Fruit fly (Drosophila melanogaster) whole organism, embryonic: ENCODE measurements around the gene Ugt305A1.

Experiments
- Bgb ChIP-seq: fragments of 200-800 bp; sonication (Bioruptor generic); IDR thresholded peaks from 2 replicates; pipeline ENCODE4 v1.3.6; 2022; ENCODE audit warnings: missing biosample characterization, missing genetic modification characterization; ENCODE audit not compliant: partially characterized antibody
- CG13287 ChIP-seq: fragments of 200-800 bp; sonication (Bioruptor generic); IDR thresholded peaks from 2 replicates; pipeline ENCODE4 v1.3.6; 2022; ENCODE audit warnings: missing biosample characterization, missing genetic modification characterization; ENCODE audit not compliant: partially characterized antibody
- CG14667 ChIP-seq: fragments of 200-800 bp; sonication (Bioruptor generic); IDR thresholded peaks from 2 replicates; pipeline ENCODE4 v1.3.6; 2022; ENCODE audit warnings: missing biosample characterization, missing genetic modification characterization
- CG1832 ChIP-seq: fragments of 200-800 bp; sonication (Bioruptor generic); optimal IDR thresholded peaks from 2 replicates; lab custom pipeline; 2017; ENCODE audit warnings: missing biosample characterization, mild to moderate bottlenecking, missing genetic modification characterization, inconsistent platforms
- CG2199 ChIP-seq: fragments of 200-800 bp; sonication (Bioruptor generic); IDR thresholded peaks from 3 replicates; pipeline ENCODE4 v1.3.6; 2022; ENCODE audit warnings: missing biosample characterization, missing genetic modification characterization
- CG30020 ChIP-seq: fragments of 200-800 bp; optimal IDR thresholded peaks from 2 replicates; lab custom pipeline; 2019; ENCODE audit warnings: missing biosample characterization, mild to moderate bottlenecking, missing genetic modification characterization, moderate library complexity
- CG3163 ChIP-seq: fragments of 200-800 bp; sonication (Bioruptor generic); optimal IDR thresholded peaks from 3 replicates; lab custom pipeline; 2016; ENCODE audit warnings: missing biosample characterization, missing genetic modification characterization
- CG32767 ChIP-seq: fragments of 200-800 bp; sonication (Bioruptor generic); IDR thresholded peaks from 2 replicates; pipeline ENCODE4 v1.3.6; 2022; ENCODE audit warnings: missing biosample characterization, missing genetic modification characterization
- CG3726 ChIP-seq: fragments of 200-800 bp; sonication (Bioruptor generic); IDR thresholded peaks from 3 replicates; pipeline ENCODE4, ENCODE4 v1.3.6; 2022; ENCODE audit warnings: missing biosample characterization, missing genetic modification characterization
- CG4282 ChIP-seq: fragments of 200-800 bp; sonication (Bioruptor generic); optimal IDR thresholded peaks from 2 replicates; lab custom pipeline; 2016; ENCODE audit warnings: missing biosample characterization, missing genetic modification characterization
- CG4328 ChIP-seq: fragments of 200-800 bp; sonication (Bioruptor generic); optimal IDR thresholded peaks from 3 replicates; lab custom pipeline; 2017; ENCODE audit warnings: missing biosample characterization, missing genetic modification reagents, missing genetic modification characterization
- CG8089 ChIP-seq: fragments of 200-800 bp; sonication (Bioruptor generic); optimal IDR thresholded peaks from 3 replicates; lab custom pipeline; 2016; ENCODE audit warnings: missing biosample characterization, missing genetic modification characterization
- CG8290 ChIP-seq, 3 experiments: fragments of 200-800 bp; sonication (Bioruptor generic); optimal IDR thresholded peaks; 2 replicates each; lab custom pipeline; 2016 to 2019; ENCODE audit warnings: missing biosample characterization in 3 of 3, missing genetic modification characterization in 3 of 3, mild to moderate bottlenecking in 2 of 3, moderate library complexity in 1 of 3
- CG9817 ChIP-seq: fragments of 200-800 bp; sonication (Bioruptor generic); optimal IDR thresholded peaks from 2 replicates; lab custom pipeline; 2018; ENCODE audit warnings: missing biosample characterization, mild to moderate bottlenecking, missing genetic modification characterization, moderate library complexity
- CrebB ChIP-seq: fragments of 200-800 bp; sonication (Bioruptor generic); optimal IDR thresholded peaks from 3 replicates; lab custom pipeline; 2018; ENCODE audit warnings: missing biosample characterization, mild to moderate bottlenecking, missing genetic modification characterization
- D ChIP-seq, 2 experiments: fragments of 200-800 bp in 1 of 2; fragments of >200 bp in 1 of 2; sonication (Bioruptor generic) in 1 of 2; optimal IDR thresholded peaks; 2 replicates in 1 of 2; 3 replicates in 1 of 2; lab custom pipeline; 2017; ENCODE audit warnings: mild to moderate bottlenecking in 1 of 2, missing biosample characterization in 1 of 2, missing genetic modification characterization in 1 of 2, missing genetic modification reagents in 1 of 2
- Dll ChIP-seq: fragments of 200-800 bp; sonication (Bioruptor generic); IDR thresholded peaks from 4 replicates; pipeline ENCODE4 v1.3.6; 2022; ENCODE audit warnings: missing biosample characterization, missing genetic modification characterization; ENCODE audit not compliant: partially characterized antibody
- GATAe ChIP-seq: fragments of 200-800 bp; sonication (Bioruptor generic); conservative IDR thresholded peaks from 2 replicates; pipeline ENCODE4 v1.3.6; 2022; ENCODE audit warnings: missing biosample characterization, missing genetic modification characterization
- Gug ChIP-seq: fragments of 200-800 bp; sonication (Bioruptor generic); IDR thresholded peaks from 4 replicates; pipeline ENCODE4 v1.3.6; 2022; ENCODE audit warnings: missing biosample characterization, missing genetic modification characterization
- H2.0 ChIP-seq: fragments of 200-800 bp; sonication (Bioruptor generic); IDR thresholded peaks from 2 replicates; pipeline ENCODE4 v1.3.6; 2022; ENCODE audit warnings: missing biosample characterization, missing genetic modification characterization
- HLHmδ ChIP-seq: fragments of 200-800 bp; sonication (Bioruptor generic); optimal IDR thresholded peaks from 2 replicates; lab custom pipeline; 2018; ENCODE audit warnings: missing biosample characterization, mild to moderate bottlenecking, missing genetic modification characterization, moderate library complexity
- HmgD ChIP-seq: fragments of 200-800 bp; sonication (Bioruptor generic); optimal IDR thresholded peaks from 3 replicates; lab custom pipeline; 2016; ENCODE audit warnings: missing biosample characterization, missing genetic modification characterization
- Jarid2 ChIP-seq: fragments of 200-800 bp; sonication (Bioruptor generic); optimal IDR thresholded peaks from 3 replicates; lab custom pipeline; 2017; ENCODE audit warnings: mild to moderate bottlenecking, missing biosample characterization, missing genetic modification reagents, missing genetic modification characterization
- MESR4 ChIP-seq: fragments of 200-800 bp; sonication (Bioruptor generic); optimal IDR thresholded peaks from 2 replicates; lab custom pipeline; 2018; ENCODE audit warnings: missing biosample characterization, mild to moderate bottlenecking, missing genetic modification characterization, moderate library complexity
- MTF-1 ChIP-seq: fragments of 200-800 bp; sonication (Bioruptor generic); optimal IDR thresholded peaks from 2 replicates; lab custom pipeline; 2018; ENCODE audit warnings: missing biosample characterization, mild to moderate bottlenecking, missing genetic modification characterization, borderline replicate concordance
- Max ChIP-seq: fragments of 200-800 bp; sonication (Bioruptor generic); optimal IDR thresholded peaks from 2 replicates; lab custom pipeline; 2016; ENCODE audit warnings: missing biosample characterization, mild to moderate bottlenecking, missing genetic modification characterization
- Med ChIP-seq: fragments of 200-800 bp; sonication (Bioruptor generic); peaks from one replicate; lab custom pipeline; 2016; ENCODE audit warnings: missing biosample characterization, missing genetic modification characterization, mild to moderate bottlenecking, inconsistent platforms, moderate library complexity
- NC2β ChIP-seq: fragments of 200-800 bp; sonication (Bioruptor generic); optimal IDR thresholded peaks from 2 replicates; lab custom pipeline; 2016; ENCODE audit warnings: missing biosample characterization, missing genetic modification characterization
- Neu2 ChIP-seq: fragments of 200-800 bp; sonication (Bioruptor generic); optimal IDR thresholded peaks from 3 replicates; lab custom pipeline; 2016; ENCODE audit warnings: missing biosample characterization, missing genetic modification characterization, borderline replicate concordance
- Opbp ChIP-seq: fragments of 200-800 bp; sonication (Bioruptor generic); IDR thresholded peaks from 3 replicates; pipeline ENCODE4 v1.3.6; 2022; ENCODE audit warnings: missing biosample characterization, missing genetic modification characterization; ENCODE audit not compliant: partially characterized antibody
- Trl ChIP-seq, 3 experiments: fragments of >200 bp in 2 of 3; fragments of 200-800 bp in 1 of 3; sonication (Bioruptor generic) in 1 of 3; optimal IDR thresholded peaks; 2 replicates in 1 of 3; 3 replicates in 2 of 3; lab custom pipeline; 2016 to 2017; ENCODE audit warnings: missing biosample characterization in 1 of 3, missing genetic modification characterization in 1 of 3
- ac ChIP-seq: fragments of 200-800 bp; sonication (Bioruptor generic); optimal IDR thresholded peaks from 3 replicates; lab custom pipeline; 2017; ENCODE audit warnings: missing biosample characterization, mild to moderate bottlenecking, missing genetic modification characterization
- al ChIP-seq: fragments of 200-800 bp; sonication (Bioruptor generic); IDR thresholded peaks from 2 replicates; pipeline ENCODE4 v1.3.6; 2022; ENCODE audit warnings: missing biosample characterization, missing genetic modification characterization
- bcd ChIP-seq: fragments of 200-800 bp; sonication (Bioruptor generic); optimal IDR thresholded peaks from 2 replicates; lab custom pipeline; 2017; ENCODE audit warnings: missing biosample characterization, mild to moderate bottlenecking, missing genetic modification characterization
- ci ChIP-seq: fragments of 200-800 bp; sonication (Bioruptor generic); IDR thresholded peaks from 3 replicates; pipeline ENCODE4 v1.3.6; 2022; ENCODE audit warnings: missing biosample characterization, missing genetic modification characterization
- exex ChIP-seq: fragments of 200-800 bp; sonication (Bioruptor generic); optimal IDR thresholded peaks from 4 replicates; lab custom pipeline; 2018; ENCODE audit warnings: missing biosample characterization, mild to moderate bottlenecking, missing genetic modification characterization, moderate library complexity
- lola ChIP-seq, 3 experiments: fragments of >200 bp in 2 of 3; fragments of 200-800 bp in 1 of 3; sonication (Bioruptor generic) in 1 of 3; optimal IDR thresholded peaks; 2 replicates each; lab custom pipeline; 2017 to 2019; ENCODE audit warnings: missing biosample characterization in 3 of 3, missing genetic modification characterization in 3 of 3, mild to moderate bottlenecking in 1 of 3, moderate library complexity in 1 of 3
- maf-S ChIP-seq: fragments of 200-800 bp; sonication (Bioruptor generic); optimal IDR thresholded peaks from 2 replicates; lab custom pipeline; 2016; ENCODE audit warnings: missing biosample characterization, missing genetic modification characterization
- onecut ChIP-seq: fragments of 200-800 bp; sonication (Bioruptor generic); IDR thresholded peaks from 2 replicates; pipeline ENCODE4 v1.3.6; 2022; ENCODE audit warnings: missing biosample characterization, missing genetic modification characterization
- pita ChIP-seq: fragments of 200-800 bp; sonication (Bioruptor generic); optimal IDR thresholded peaks from 2 replicates; lab custom pipeline; 2017; ENCODE audit warnings: missing biosample characterization, mild to moderate bottlenecking, missing genetic modification characterization
- run ChIP-seq: fragments of 200-800 bp; sonication (Bioruptor generic); optimal IDR thresholded peaks from 3 replicates; lab custom pipeline; 2018; ENCODE audit warnings: missing biosample characterization, mild to moderate bottlenecking, missing genetic modification characterization
- sob ChIP-seq: fragments of 200-800 bp; sonication (Bioruptor generic); IDR thresholded peaks from 2 replicates; pipeline ENCODE4 v1.3.6; 2022; ENCODE audit warnings: missing biosample characterization, missing genetic modification characterization
- trem ChIP-seq: fragments of 200-800 bp; optimal IDR thresholded peaks from 3 replicates; lab custom pipeline; 2019; ENCODE audit warnings: missing biosample characterization, mild to moderate bottlenecking, missing genetic modification characterization, moderate library complexity
- unpg ChIP-seq: fragments of 200-800 bp; sonication (Bioruptor generic); optimal IDR thresholded peaks from 3 replicates; lab custom pipeline; 2018; ENCODE audit warnings: missing biosample characterization, mild to moderate bottlenecking, missing genetic modification characterization, moderate library complexity
- z ChIP-seq: fragments of 200-800 bp; sonication (Bioruptor generic); IDR thresholded peaks from 3 replicates; pipeline ENCODE4 v1.3.6; 2022; ENCODE audit warnings: missing biosample characterization, missing genetic modification characterization
- zen2 ChIP-seq: fragments of 200-800 bp; sonication (Bioruptor generic); IDR thresholded peaks from 3 replicates; pipeline ENCODE4 v1.3.6; 2022; ENCODE audit warnings: missing biosample characterization, missing genetic modification characterization; ENCODE audit not compliant: partially characterized antibody

The Ugt305A1 gene

dm6 chr3L:4072717-4073116 lies 13.1 kb downstream of the Ugt305A1 start (continued):
- TF ChIP-seq CG14667 (GFP tag; lab: Robert Waterston, UW), result no peak
- no peak for TF ChIP-seq run (tag; lab: Kevin White, UChicago)
- TF ChIP-seq, all 482 proteins: peak for 6

dm6 chr3L:4073755-4074154 lies 14.2 kb downstream of the Ugt305A1 start, which contains the start of gene Faa:
Faa (minus strand) TSS chr3L:4073954.
- peak; percentile 75 for TF ChIP-seq Jarid2 (GFP tag; lab: Kevin White, UChicago)
- TF ChIP-seq CG4328, result no peak
- 0 out of 3 replicates have a peak, but pooled peaks have one; percentile 37 for TF ChIP-seq CG2199 (GFP tag; lab: Robert Waterston, UW)
- no peak for TF ChIP-seq CG3726 (GFP tag; lab: Robert Waterston, UW)
- TF ChIP-seq CrebB, result no peak
- TF ChIP-seq CG3163 (GFP tag; lab: Kevin White, UChicago), result peak; percentile 88
- TF ChIP-seq Gug (GFP tag; lab: Robert Waterston, UW), result no peak
- TF ChIP-seq CG1832 (GFP tag; lab: Kevin White, UChicago), result no peak
- TF ChIP-seq H2.0 (GFP tag; lab: Robert Waterston, UW), result no peak
- TF ChIP-seq Max (GFP tag; lab: Kevin White, UChicago), result no peak
- TF ChIP-seq lola (GFP tag; optimal IDR thresholded peaks at IDR 0.05; lab: Kevin White, UChicago), result no peak
- no peak for TF ChIP-seq exex (tag; lab: Kevin White, UChicago)
- no peak for TF ChIP-seq bcd (GFP tag; lab: Kevin White, UChicago)
- TF ChIP-seq z (GFP tag; lab: Robert Waterston, UW), result peak; percentile 93
- TF ChIP-seq Bgb (GFP tag; lab: Robert Waterston, UW), result 0 out of 2 replicates have a peak, but pooled peaks have one; percentile 28
- TF ChIP-seq CG8290 (GFP tag; optimal IDR thresholded peaks at IDR 0.05; lab: Kevin White, UChicago), result no peak
- peak in 1 of 2 experiments; percentile 17 for TF ChIP-seq CG8290 (tag; optimal IDR thresholded peaks at IDR 0.05; lab: Kevin White, UChicago)
- TF ChIP-seq NC2β (GFP tag; lab: Kevin White, UChicago), result no peak
- no peak for TF ChIP-seq unpg (GFP tag; lab: Kevin White, UChicago)
- peak; percentile 36; the same call in 1 of the 2 replicates for TF ChIP-seq sob
- TF ChIP-seq CG32767 (GFP tag; lab: Robert Waterston, UW), result no peak
- TF ChIP-seq CG30020, result no peak
- no peak for TF ChIP-seq CG9817 (tag; lab: Kevin White, UChicago)
- TF ChIP-seq D (optimal IDR thresholded peaks at IDR 0.05; lab: Kevin White, UChicago), result no peak
- no peak for TF ChIP-seq D (GFP tag; optimal IDR thresholded peaks at IDR 0.05; lab: Kevin White, UChicago)
- no peak for TF ChIP-seq maf-S
- no peak for TF ChIP-seq CG8089 (GFP tag; lab: Kevin White, UChicago)
- TF ChIP-seq onecut (GFP tag; lab: Robert Waterston, UW), result peak; percentile 62
- peak; percentile 30; the same call in 1 of the 2 replicates for TF ChIP-seq CG13287
- TF ChIP-seq Med, result peak; percentile 42
- TF ChIP-seq GATAe, result no peak
- TF ChIP-seq HLHmδ (GFP tag; lab: Kevin White, UChicago), result no peak
- TF ChIP-seq pita (GFP tag; lab: Kevin White, UChicago), result no peak
- 0 out of 3 replicates have a peak, but pooled peaks have one; percentile 22 for TF ChIP-seq zen2 (GFP tag; lab: Robert Waterston, UW)
- no peak for TF ChIP-seq trem (tag; lab: Kevin White, UChicago)
- TF ChIP-seq ci (GFP tag; lab: Robert Waterston, UW), result peak; percentile 32; the same call in 1 of the 3 replicates
- no peak for TF ChIP-seq Neu2
- TF ChIP-seq Trl (optimal IDR thresholded peaks at IDR 0.05; lab: Kevin White, UChicago), result peak; percentile 50 to 55
- TF ChIP-seq Trl (GFP tag; optimal IDR thresholded peaks at IDR 0.05; lab: Kevin White, UChicago), result no peak
- TF ChIP-seq MTF-1 (GFP tag; lab: Kevin White, UChicago), result no peak
- TF ChIP-seq Opbp (GFP tag; lab: Robert Waterston, UW), result 0 out of 3 replicates have a peak, but pooled peaks have one; percentile 16
- TF ChIP-seq HmgD (GFP tag; lab: Kevin White, UChicago), result no peak
- TF ChIP-seq MESR4 (GFP tag; lab: Kevin White, UChicago), result no peak
- no peak for TF ChIP-seq ac (GFP tag; lab: Kevin White, UChicago)
- no peak for TF ChIP-seq CG4282 (GFP tag; lab: Kevin White, UChicago)
- TF ChIP-seq Dll (GFP tag; lab: Robert Waterston, UW), result 0 out of 4 replicates have a peak, but pooled peaks have one; percentile 21
- TF ChIP-seq al, result no peak
- TF ChIP-seq, all 482 proteins: peak for 15
